Worm (Caenorhabditis elegans): ENCODE data around the gene akap-1.

- TF ChIP-seq ceh-82 (tag; optimal IDR thresholded peaks at IDR 0.05) = no peak
- TF ChIP-seq nhr-11 (tag; optimal IDR thresholded peaks at IDR 0.05) = no peak
- TF ChIP-seq ama-1 (optimal IDR thresholded peaks at IDR 0.05) = no peak
- no peak for TF ChIP-seq lin-39 (tag; optimal IDR thresholded peaks at IDR 0.05)
- no peak for TF ChIP-seq mab-5 (tag; optimal IDR thresholded peaks at IDR 0.05)
Measured at ce11 chrIII:6339919-6340434, 13.2 kb upstream of the akap-1 start, which contains the start of gene let-767.
